Fruit fly (Drosophila melanogaster): Measurements from ENCODE around the gene meigo.

The meigo gene

dm6 chr3R:21130050-21130449 is 8.0 kb upstream of the meigo start, which contains the start of gene Ice2:
Gene Ice2, plus strand, starts transcription at chr3R:21130216.
- TF ChIP-seq Crg-1 (GFP tag; optimal IDR thresholded peaks at IDR 0.05) (no peak), bab1 (GFP tag; optimal IDR thresholded peaks at IDR 0.05) (peak; percentile 76)

dm6 chr3R:21133517-21133916 is 4.6 kb upstream of the meigo start, which contains the start of gene Trm7-34:
Gene Trm7-34, minus strand, starts transcription at chr3R:21133881.
- TF ChIP-seq kay (GFP tag; ENCODE audit: borderline replicate concordance) (no peak), toe (GFP tag; optimal IDR thresholded peaks at IDR 0.05) (no peak), CG5204 (GFP tag; optimal IDR thresholded peaks at IDR 0.05) (no peak), CG11617 (GFP tag; optimal IDR thresholded peaks at IDR 0.05) (no peak), CG7101 (tag; optimal IDR thresholded peaks at IDR 0.05) (no peak), CG7045 (GFP tag; optimal IDR thresholded peaks at IDR 0.05) (no peak), cnc (optimal IDR thresholded peaks at IDR 0.05) (no peak), bab1 (GFP tag; optimal IDR thresholded peaks at IDR 0.05) (no peak), ovo (GFP tag; optimal IDR thresholded peaks at IDR 0.05) (no peak), CG33017 (tag; optimal IDR thresholded peaks at IDR 0.05) (no peak), Mnt (GFP tag; optimal IDR thresholded peaks at IDR 0.05) (no peak), Clk (GFP tag; optimal IDR thresholded peaks at IDR 0.05) (no peak), cic (GFP tag; optimal IDR thresholded peaks at IDR 0.05) (no peak), CG1620 (GFP tag; optimal IDR thresholded peaks at IDR 0.05) (no peak), Crg-1 (GFP tag; optimal IDR thresholded peaks at IDR 0.05) (no peak), pad (GFP tag; optimal IDR thresholded peaks at IDR 0.05) (no peak), CG12768 (GFP tag; optimal IDR thresholded peaks at IDR 0.05) (no peak), CG14711 (tag; optimal IDR thresholded peaks at IDR 0.05) (no peak), tj (GFP tag; optimal IDR thresholded peaks at IDR 0.05) (no peak)

dm6 chr3R:21133951-21134350 is 4.1 kb upstream of the meigo start, which contains the start of gene Usp8:
Gene Usp8, plus strand, starts transcription at chr3R:21134262.
- TF ChIP-seq CG5204 (GFP tag; optimal IDR thresholded peaks at IDR 0.05) (no peak), Hr96 (GFP tag; optimal IDR thresholded peaks at IDR 0.05) (no peak), CG11617 (GFP tag; optimal IDR thresholded peaks at IDR 0.05) (peak; percentile 66), CG14711 (tag; optimal IDR thresholded peaks at IDR 0.05) (peak; percentile 31), CG33017 (tag; optimal IDR thresholded peaks at IDR 0.05) (no peak), CG7045 (GFP tag; optimal IDR thresholded peaks at IDR 0.05) (peak; percentile 13), Crg-1 (GFP tag; optimal IDR thresholded peaks at IDR 0.05) (no peak), CG7101 (tag; optimal IDR thresholded peaks at IDR 0.05) (peak; percentile 22), pad (GFP tag; optimal IDR thresholded peaks at IDR 0.05) (peak; percentile 26), cnc (optimal IDR thresholded peaks at IDR 0.05) (no peak), bab1 (GFP tag; optimal IDR thresholded peaks at IDR 0.05) (peak; percentile 55), kay (GFP tag; ENCODE audit: borderline replicate concordance) (no peak), ovo (GFP tag; optimal IDR thresholded peaks at IDR 0.05) (no peak), CG1620 (GFP tag; optimal IDR thresholded peaks at IDR 0.05) (no peak), Clk (GFP tag; optimal IDR thresholded peaks at IDR 0.05) (no peak)

- TF ChIP-seq Hr96 (GFP tag; optimal IDR thresholded peaks at IDR 0.05) (no peak), ovo (GFP tag; optimal IDR thresholded peaks at IDR 0.05) (peak; percentile 13), Crg-1 (GFP tag; optimal IDR thresholded peaks at IDR 0.05) (no peak), kay (GFP tag; ENCODE audit: borderline replicate concordance) (no peak), CG7101 (tag; optimal IDR thresholded peaks at IDR 0.05) (peak; percentile 15), toe (GFP tag; optimal IDR thresholded peaks at IDR 0.05) (no peak), pad (GFP tag; optimal IDR thresholded peaks at IDR 0.05) (no peak), tj (GFP tag; optimal IDR thresholded peaks at IDR 0.05) (no peak), CG5204 (GFP tag; optimal IDR thresholded peaks at IDR 0.05) (no peak), bab1 (GFP tag; optimal IDR thresholded peaks at IDR 0.05) (peak; percentile 43), CG12768 (GFP tag; optimal IDR thresholded peaks at IDR 0.05) (no peak), cic (GFP tag; optimal IDR thresholded peaks at IDR 0.05) (no peak), CG1620 (GFP tag; optimal IDR thresholded peaks at IDR 0.05) (peak; percentile 21), CG7045 (GFP tag; optimal IDR thresholded peaks at IDR 0.05) (no peak), CG14711 (tag; optimal IDR thresholded peaks at IDR 0.05) (peak; percentile 98), Clk (GFP tag; optimal IDR thresholded peaks at IDR 0.05) (no peak), CG11617 (GFP tag; optimal IDR thresholded peaks at IDR 0.05) (peak; percentile 20), Mnt (GFP tag; optimal IDR thresholded peaks at IDR 0.05) (peak; percentile 47), CG33017 (tag; optimal IDR thresholded peaks at IDR 0.05) (peak; percentile 36)
Observed at dm6 chr3R:21140458-21140857, 2.4 kb downstream of the meigo start, which contains the start of gene SNF4Agamma. Gene SNF4Agamma, plus strand, starts transcription at chr3R:21140739.

dm6 chr3R:21141341-21141740 is 3.3 kb downstream of the meigo start:
- TF ChIP-seq kay (GFP tag; ENCODE audit: borderline replicate concordance), result no peak
- TF ChIP-seq ovo (GFP tag; optimal IDR thresholded peaks at IDR 0.05), result peak; percentile 66

dm6 chr3R:21150090-21150489 is 12.0 kb downstream of the meigo start:
- TF ChIP-seq CG7101 (tag; optimal IDR thresholded peaks at IDR 0.05) (no peak), Clk (GFP tag; optimal IDR thresholded peaks at IDR 0.05) (no peak), Crg-1 (GFP tag; optimal IDR thresholded peaks at IDR 0.05) (no peak), pad (GFP tag; optimal IDR thresholded peaks at IDR 0.05) (no peak), CG12768 (GFP tag; optimal IDR thresholded peaks at IDR 0.05) (peak; percentile 1), Mnt (GFP tag; optimal IDR thresholded peaks at IDR 0.05) (peak; percentile 21), cic (GFP tag; optimal IDR thresholded peaks at IDR 0.05) (peak; percentile 51)
